Fruit fly (Drosophila melanogaster) whole organism, embryonic: ENCODE measurements around the gene deltaCOP.
A peak's percentile ranks its signal among the peaks of the same experiment; 100 is the strongest.

ENCODE experiments used
- Blimp-1 ChIP-seq: fragments of 200-800 bp; sonication (Bioruptor generic); optimal IDR thresholded peaks from 3 replicates; lab custom pipeline; 2018; ENCODE audit warnings: missing biosample characterization, missing genetic modification characterization, mild to moderate bottlenecking, moderate library complexity, missing genetic modification reagents
- BtbVII ChIP-seq: fragments of 200-800 bp; sonication (Bioruptor generic); optimal IDR thresholded peaks from 3 replicates; lab custom pipeline; 2017; ENCODE audit warnings: missing biosample characterization, mild to moderate bottlenecking, missing genetic modification characterization
- CG10654 ChIP-seq: fragments of 200-800 bp; sonication (Bioruptor generic); optimal IDR thresholded peaks from 2 replicates; lab custom pipeline; 2016; ENCODE audit warnings: missing biosample characterization, missing genetic modification characterization
- CG13287 ChIP-seq: fragments of 200-800 bp; sonication (Bioruptor generic); IDR thresholded peaks from 2 replicates; pipeline ENCODE4 v1.3.6; 2022; ENCODE audit warnings: missing biosample characterization, missing genetic modification characterization; ENCODE audit not compliant: partially characterized antibody
- CG13296 ChIP-seq: fragments of 200-800 bp; sonication (Bioruptor generic); optimal IDR thresholded peaks from 3 replicates; lab custom pipeline; 2018; ENCODE audit warnings: missing biosample characterization, mild to moderate bottlenecking, missing genetic modification characterization
- CG14050 ChIP-seq: fragments of 200-800 bp; sonication (Bioruptor generic); IDR thresholded peaks from 3 replicates; pipeline ENCODE4 v1.3.6; 2022; ENCODE audit warnings: missing biosample characterization, missing genetic modification characterization
- CG15269 ChIP-seq: fragments of 200-800 bp; sonication (Bioruptor generic); optimal IDR thresholded peaks from 2 replicates; lab custom pipeline; 2018; ENCODE audit warnings: missing biosample characterization, mild to moderate bottlenecking, missing genetic modification characterization, moderate library complexity
- CG18619 ChIP-seq: fragments of 200-800 bp; sonication (Bioruptor generic); optimal IDR thresholded peaks from 3 replicates; lab custom pipeline; 2017; ENCODE audit warnings: missing biosample characterization, mild to moderate bottlenecking, missing genetic modification characterization
- CG2120 ChIP-seq: fragments of 200-800 bp; sonication (Bioruptor generic); optimal IDR thresholded peaks from 3 replicates; lab custom pipeline; 2016; ENCODE audit warnings: missing biosample characterization, missing genetic modification characterization
- CG31441 ChIP-seq: fragments of 200-800 bp; sonication (Bioruptor generic); IDR thresholded peaks from 2 replicates; pipeline ENCODE4 v1.3.6; 2022; ENCODE audit warnings: missing biosample characterization, missing genetic modification characterization
- CG4360 ChIP-seq: fragments of 200-800 bp; sonication (Bioruptor generic); IDR thresholded peaks from 2 replicates; pipeline ENCODE4 v1.3.6; 2022; ENCODE audit warnings: missing biosample characterization, missing genetic modification characterization
- CG6272 ChIP-seq: fragments of 200-800 bp; sonication (Bioruptor generic); IDR thresholded peaks from 2 replicates; pipeline ENCODE4 v1.3.6; 2022; ENCODE audit warnings: missing biosample characterization, missing genetic modification characterization
- CG6689 ChIP-seq: fragments of 200-800 bp; sonication (Bioruptor generic); IDR thresholded peaks from 2 replicates; pipeline ENCODE4 v1.3.6; 2022; ENCODE audit warnings: missing biosample characterization, missing genetic modification characterization
- CG6765 ChIP-seq: fragments of 200-800 bp; sonication (Bioruptor generic); optimal IDR thresholded peaks from 3 replicates; lab custom pipeline; 2017; ENCODE audit warnings: missing biosample characterization, mild to moderate bottlenecking, missing genetic modification characterization
- CG8089 ChIP-seq: fragments of 200-800 bp; sonication (Bioruptor generic); optimal IDR thresholded peaks from 3 replicates; lab custom pipeline; 2016; ENCODE audit warnings: missing biosample characterization, missing genetic modification characterization
- CG8924 ChIP-seq: fragments of 200-800 bp; optimal IDR thresholded peaks from 3 replicates; lab custom pipeline; 2019; ENCODE audit warnings: missing biosample characterization, mild to moderate bottlenecking, missing genetic modification characterization, moderate library complexity
- CG9437 ChIP-seq: fragments of 200-800 bp; sonication (Bioruptor generic); optimal IDR thresholded peaks from 2 replicates; lab custom pipeline; 2018; ENCODE audit warnings: missing biosample characterization, mild to moderate bottlenecking, missing genetic modification characterization
- Dip3 ChIP-seq: fragments of 200-800 bp; sonication (Bioruptor generic); optimal IDR thresholded peaks from 3 replicates; lab custom pipeline; 2016; ENCODE audit warnings: missing biosample characterization, missing genetic modification characterization
- Dll ChIP-seq: fragments of 200-800 bp; sonication (Bioruptor generic); IDR thresholded peaks from 4 replicates; pipeline ENCODE4 v1.3.6; 2022; ENCODE audit warnings: missing biosample characterization, missing genetic modification characterization; ENCODE audit not compliant: partially characterized antibody
- Ets97D ChIP-seq: fragments of 200-800 bp; sonication (Bioruptor generic); optimal IDR thresholded peaks from 3 replicates; lab custom pipeline; 2016; ENCODE audit warnings: missing biosample characterization, missing genetic modification characterization
- Hr51 ChIP-seq, 2 experiments: fragments of 200-800 bp; sonication (Bioruptor generic); optimal IDR thresholded peaks; 2 replicates in 1 of 2; 3 replicates in 1 of 2; lab custom pipeline; 2016 to 2018; ENCODE audit warnings: missing biosample characterization in 2 of 2, missing genetic modification characterization in 2 of 2, mild to moderate bottlenecking in 1 of 2, moderate library complexity in 1 of 2
- NfI ChIP-seq: fragments of 200-800 bp; sonication (Bioruptor generic); optimal IDR thresholded peaks from 3 replicates; lab custom pipeline; 2018; ENCODE audit warnings: missing biosample characterization, mild to moderate bottlenecking, missing genetic modification characterization, moderate library complexity
- Oli ChIP-seq: fragments of 200-800 bp; sonication (Bioruptor generic); optimal IDR thresholded peaks from 2 replicates; lab custom pipeline; 2018; ENCODE audit warnings: missing biosample characterization, mild to moderate bottlenecking, missing genetic modification characterization, moderate library complexity
- Optix ChIP-seq: fragments of 200-800 bp; sonication (Bioruptor generic); IDR thresholded peaks from 3 replicates; pipeline ENCODE4 v1.3.6; 2022; ENCODE audit warnings: missing biosample characterization, missing genetic modification characterization
- PHDP ChIP-seq: fragments of 200-800 bp; sonication (Bioruptor generic); optimal IDR thresholded peaks from 3 replicates; lab custom pipeline; 2018; ENCODE audit warnings: missing biosample characterization, mild to moderate bottlenecking, missing genetic modification characterization, moderate library complexity
- Rx ChIP-seq: fragments of 200-800 bp; sonication (Bioruptor generic); IDR thresholded peaks from 2 replicates; pipeline ENCODE4 v1.3.6; 2022; ENCODE audit warnings: missing biosample characterization, missing genetic modification characterization
- Sin3A ChIP-seq: fragments of >200 bp; optimal IDR thresholded peaks from 2 replicates; lab custom pipeline; 2018
- Spps ChIP-seq: fragments of 200-800 bp; sonication (Bioruptor generic); optimal IDR thresholded peaks from 2 replicates; lab custom pipeline; 2018; ENCODE audit warnings: missing biosample characterization, mild to moderate bottlenecking, missing genetic modification characterization
- Ssrp ChIP-seq: fragments of 200-800 bp; sonication (Bioruptor generic); optimal IDR thresholded peaks from 2 replicates; lab custom pipeline; 2018; ENCODE audit warnings: missing biosample characterization, mild to moderate bottlenecking, missing genetic modification characterization, moderate library complexity
- ara ChIP-seq: fragments of 200-800 bp; sonication (Bioruptor generic); IDR thresholded peaks from 2 replicates; pipeline ENCODE4 v1.3.6; 2022; ENCODE audit warnings: missing biosample characterization, missing genetic modification characterization
- bcd ChIP-seq: fragments of 200-800 bp; sonication (Bioruptor generic); optimal IDR thresholded peaks from 2 replicates; lab custom pipeline; 2017; ENCODE audit warnings: missing biosample characterization, mild to moderate bottlenecking, missing genetic modification characterization
- chif ChIP-seq, 2 experiments: fragments of 200-800 bp; sonication (Bioruptor generic); optimal IDR thresholded peaks; 3 replicates each; lab custom pipeline; 2016; ENCODE audit warnings: missing biosample characterization in 2 of 2, missing genetic modification characterization in 2 of 2
- corto ChIP-seq: fragments of 200-800 bp; sonication (Bioruptor generic); optimal IDR thresholded peaks from 2 replicates; lab custom pipeline; 2016; ENCODE audit warnings: missing biosample characterization, mild to moderate bottlenecking, missing genetic modification characterization, moderate library complexity
- cwo ChIP-seq: fragments of 200-800 bp; sonication (Bioruptor generic); optimal IDR thresholded peaks from 3 replicates; lab custom pipeline; 2017; ENCODE audit warnings: missing biosample characterization, missing genetic modification characterization, mild to moderate bottlenecking, moderate library complexity, missing genetic modification reagents
- eve ChIP-seq, 2 experiments: fragments of >200 bp; optimal IDR thresholded peaks; 2 replicates each; lab custom pipeline; 2017; ENCODE audit warnings: missing biosample characterization in 2 of 2, missing genetic modification characterization in 2 of 2
- fru ChIP-seq: fragments of >200 bp; optimal IDR thresholded peaks from 2 replicates; lab custom pipeline; 2017
- gcm2 ChIP-seq: fragments of 200-800 bp; sonication (Bioruptor generic); optimal IDR thresholded peaks from 2 replicates; lab custom pipeline; 2016; ENCODE audit warnings: missing biosample characterization, missing genetic modification characterization
- gfzf ChIP-seq: fragments of 200-800 bp; sonication (Bioruptor generic); optimal IDR thresholded peaks from 2 replicates; lab custom pipeline; 2016; ENCODE audit warnings: missing biosample characterization, mild to moderate bottlenecking, missing genetic modification characterization, moderate library complexity
- insv ChIP-seq, 2 experiments: fragments of 200-800 bp; sonication (Bioruptor generic); optimal IDR thresholded peaks; 3 replicates each; lab custom pipeline; 2016 to 2018; ENCODE audit warnings: missing biosample characterization in 2 of 2, missing genetic modification characterization in 2 of 2
- jumu ChIP-seq: fragments of 200-800 bp; sonication (Bioruptor generic); optimal IDR thresholded peaks from 3 replicates; lab custom pipeline; 2016; ENCODE audit warnings: missing biosample characterization, missing genetic modification characterization
- ken ChIP-seq: fragments of 200-800 bp; sonication (Bioruptor generic); IDR thresholded peaks from 3 replicates; pipeline ENCODE4 v1.3.6; 2022; ENCODE audit warnings: missing biosample characterization, missing genetic modification characterization
- knrl ChIP-seq: fragments of 200-800 bp; sonication (Bioruptor generic); IDR thresholded peaks from 3 replicates; pipeline ENCODE4 v1.3.6; 2022; ENCODE audit warnings: missing biosample characterization, missing genetic modification characterization; ENCODE audit not compliant: partially characterized antibody
- otp ChIP-seq: fragments of 200-800 bp; sonication (Bioruptor generic); IDR thresholded peaks from 3 replicates; pipeline ENCODE4, ENCODE4 v1.3.6; 2022; ENCODE audit warnings: missing biosample characterization, missing genetic modification characterization
- pho ChIP-seq: fragments of 200-800 bp; sonication (Bioruptor generic); optimal IDR thresholded peaks from 2 replicates; lab custom pipeline; 2016; ENCODE audit warnings: missing biosample characterization, missing genetic modification characterization
- pnt ChIP-seq: fragments of 200-800 bp; sonication (Bioruptor generic); optimal IDR thresholded peaks from 3 replicates; lab custom pipeline; 2016; ENCODE audit warnings: missing biosample characterization, missing genetic modification characterization
- ranshi ChIP-seq: fragments of 200-800 bp; sonication (Bioruptor generic); IDR thresholded peaks from 2 replicates; pipeline ENCODE4 v1.3.6; 2022; ENCODE audit warnings: missing biosample characterization, missing genetic modification characterization
- shn ChIP-seq: fragments of 200-800 bp; sonication (Bioruptor generic); optimal IDR thresholded peaks from 3 replicates; lab custom pipeline; 2016; ENCODE audit warnings: missing biosample characterization, missing genetic modification characterization
- sob ChIP-seq: fragments of 200-800 bp; sonication (Bioruptor generic); IDR thresholded peaks from 2 replicates; pipeline ENCODE4 v1.3.6; 2022; ENCODE audit warnings: missing biosample characterization, missing genetic modification characterization
- ssp ChIP-seq: fragments of 200-800 bp; sonication (Bioruptor generic); IDR thresholded peaks from 2 replicates; pipeline ENCODE4 v1.3.6; 2022; ENCODE audit warnings: missing biosample characterization, missing genetic modification characterization
- sug ChIP-seq: fragments of 200-800 bp; optimal IDR thresholded peaks from 2 replicates; lab custom pipeline; 2019; ENCODE audit warnings: missing biosample characterization, mild to moderate bottlenecking, missing genetic modification characterization, moderate library complexity
- tgo ChIP-seq: fragments of 200-800 bp; sonication (Bioruptor generic); IDR thresholded peaks from 3 replicates; pipeline ENCODE4 v1.3.6; 2022; ENCODE audit warnings: missing biosample characterization, missing genetic modification characterization

The deltaCOP gene

dm6 chrX:1880139-1880556, 18.6 kb upstream of the deltaCOP start, which contains the start of gene Coa8 (continued):
- TF ChIP-seq sob (GFP tag; lab: Robert Waterston, UW): 0 out of 2 replicates have a peak, but pooled peaks have one; percentile 52
- no peak for TF ChIP-seq otp (GFP tag; lab: Robert Waterston, UW)
- 0 out of 3 replicates have a peak, but pooled peaks have one; percentile 8 for TF ChIP-seq ken (GFP tag; lab: Robert Waterston, UW)
- TF ChIP-seq CG10654 (GFP tag; lab: Kevin White, UChicago): no peak
- no peak for TF ChIP-seq ara (GFP tag; lab: Robert Waterston, UW)
- peak in 1 of 2 experiments; percentile 25 for TF ChIP-seq insv (GFP tag; optimal IDR thresholded peaks at IDR 0.05; lab: Kevin White, UChicago)
- 0 out of 2 replicates have a peak, but pooled peaks have one; percentile 5 for TF ChIP-seq CG6272 (GFP tag; lab: Robert Waterston, UW)
- TF ChIP-seq CG31441 (GFP tag; lab: Robert Waterston, UW): 0 out of 2 replicates have a peak, but pooled peaks have one; percentile 4
- TF ChIP-seq Sin3A (lab: Kevin White, UChicago): peak; percentile 39
- peak; percentile 7 for TF ChIP-seq CG8924
- TF ChIP-seq CG6765: peak; percentile 17
- no peak for TF ChIP-seq cwo (GFP tag; lab: Kevin White, UChicago)
- TF ChIP-seq Optix (GFP tag; lab: Robert Waterston, UW): 0 out of 3 replicates have a peak, but pooled peaks have one; percentile 25
- peak; percentile 54; the same call in 1 of the 2 replicates for TF ChIP-seq ranshi (GFP tag; lab: Robert Waterston, UW)
- peak; percentile 25; the same call in 1 of the 2 replicates for TF ChIP-seq CG6689 (GFP tag; lab: Robert Waterston, UW)
- TF ChIP-seq PHDP (tag; lab: Kevin White, UChicago): peak; percentile 30
- TF ChIP-seq CG8089 (GFP tag; lab: Kevin White, UChicago): peak; percentile 23
- no peak for TF ChIP-seq CG18619
- peak; percentile 44 for TF ChIP-seq pho (GFP tag; lab: Kevin White, UChicago)
- TF ChIP-seq CG15269: peak; percentile 55
- TF ChIP-seq BtbVII (GFP tag; lab: Kevin White, UChicago): peak; percentile 10
- TF ChIP-seq knrl (GFP tag; lab: Robert Waterston, UW): peak; percentile 63; the same call in 2 of the 3 replicates
- TF ChIP-seq Rx (GFP tag; lab: Robert Waterston, UW): peak; percentile 14; the same call in 1 of the 2 replicates
- peak; percentile 27; the same call in 1 of the 3 replicates for TF ChIP-seq tgo (GFP tag; lab: Robert Waterston, UW)
- TF ChIP-seq chif (GFP tag; optimal IDR thresholded peaks at IDR 0.05; lab: Kevin White, UChicago): peak in 1 of 2 experiments; percentile 5
- no peak for TF ChIP-seq corto (GFP tag; lab: Kevin White, UChicago)
- peak; percentile 33 for TF ChIP-seq Dip3
- peak; percentile 37 for TF ChIP-seq bcd (GFP tag; lab: Kevin White, UChicago)
- peak; percentile 52 for TF ChIP-seq CG2120 (GFP tag; lab: Kevin White, UChicago)
- TF ChIP-seq Spps (tag; lab: Kevin White, UChicago): no peak
- TF ChIP-seq CG4360 (GFP tag; lab: Robert Waterston, UW): no peak
- peak; percentile 60 for TF ChIP-seq shn
- peak; percentile 9 for TF ChIP-seq Ets97D (GFP tag; lab: Kevin White, UChicago)
- peak; percentile 17 for TF ChIP-seq jumu (GFP tag; lab: Kevin White, UChicago)
- TF ChIP-seq gfzf (GFP tag; lab: Kevin White, UChicago): peak; percentile 69
- no peak for TF ChIP-seq gcm2 (GFP tag; lab: Kevin White, UChicago)
- TF ChIP-seq NfI: peak; percentile 51
- peak; percentile 57 for TF ChIP-seq Dll (GFP tag; lab: Robert Waterston, UW)
- peak; percentile 23 for TF ChIP-seq Ssrp (tag; lab: Kevin White, UChicago)
- peak; percentile 2 for TF ChIP-seq Blimp-1 (GFP tag; lab: Kevin White, UChicago)
- peak; percentile 12 for TF ChIP-seq pnt (GFP tag; lab: Kevin White, UChicago)
- TF ChIP-seq sug (tag; lab: Kevin White, UChicago): peak; percentile 33
- no peak for TF ChIP-seq CG14050 (GFP tag; lab: Robert Waterston, UW)
- peak; percentile 42; the same call in 1 of the 2 replicates for TF ChIP-seq ssp
- TF ChIP-seq CG13287 (GFP tag; lab: Robert Waterston, UW): peak; percentile 54
- no peak for TF ChIP-seq eve (GFP tag; optimal IDR thresholded peaks at IDR 0.05; lab: Kevin White, UChicago)
- TF ChIP-seq Hr51 (GFP tag; optimal IDR thresholded peaks at IDR 0.05; lab: Kevin White, UChicago): peak in 1 of 2 experiments; percentile 34
- peak; percentile 17 for TF ChIP-seq Oli (tag; lab: Kevin White, UChicago)
- TF ChIP-seq CG9437 (GFP tag; lab: Kevin White, UChicago): peak; percentile 11
- TF ChIP-seq CG13296 (GFP tag; lab: Kevin White, UChicago): peak; percentile 31
- no peak for TF ChIP-seq fru (lab: Kevin White, UChicago)
